Fruit fly (Drosophila melanogaster): ENCODE results near the gene cutlet.
A peak's percentile ranks its signal among the peaks of the same experiment; 100 is the strongest.

cutlet gene

dm6 chr2L:3713545-3714156, 2.1 kb upstream of the cutlet start:
- TF ChIP-seq Dip2 (GFP tag; IDR thresholded peaks at IDR 0.05), result no peak
- no peak for TF ChIP-seq Sox100B (GFP tag; optimal IDR thresholded peaks at IDR 0.05)
- TF ChIP-seq slou (GFP tag; optimal IDR thresholded peaks at IDR 0.05), result no peak
- no peak for TF ChIP-seq BtbVII (GFP tag; optimal IDR thresholded peaks at IDR 0.05)
- no peak for TF ChIP-seq ems (GFP tag; optimal IDR thresholded peaks at IDR 0.05)
- no peak for TF ChIP-seq CG3838 (GFP tag; optimal IDR thresholded peaks at IDR 0.05)
- no peak for TF ChIP-seq CG11504 (tag; optimal IDR thresholded peaks at IDR 0.05)
- TF ChIP-seq CG9876 (GFP tag; optimal IDR thresholded peaks at IDR 0.05), result no peak
- TF ChIP-seq ham (GFP tag; IDR thresholded peaks at IDR 0.05), result no peak
- TF ChIP-seq Atf3 (GFP tag; optimal IDR thresholded peaks at IDR 0.05), result no peak
- no peak for TF ChIP-seq CG10431 (GFP tag; optimal IDR thresholded peaks at IDR 0.05)
- TF ChIP-seq crp (GFP tag; optimal IDR thresholded peaks at IDR 0.05), result no peak
- no peak for TF ChIP-seq CG7372 (GFP tag; IDR thresholded peaks at IDR 0.05)
- TF ChIP-seq inv (GFP tag; IDR thresholded peaks at IDR 0.05; ENCODE audit: partially characterized antibody), result no peak
- no peak for TF ChIP-seq CG9932 (GFP tag; IDR thresholded peaks at IDR 0.05)
- no peak for TF ChIP-seq btn (GFP tag; optimal IDR thresholded peaks at IDR 0.05)
- TF ChIP-seq CG14965 (GFP tag; optimal IDR thresholded peaks at IDR 0.05; ENCODE audit: borderline replicate concordance), result no peak
- no peak for TF ChIP-seq HLH4C (GFP tag; IDR thresholded peaks at IDR 0.05; ENCODE audit: partially characterized antibody)
- TF ChIP-seq Eip74EF (GFP tag; optimal IDR thresholded peaks at IDR 0.05), result no peak
- no peak for TF ChIP-seq CG2120 (GFP tag; optimal IDR thresholded peaks at IDR 0.05)
- TF ChIP-seq Hr3 (GFP tag; optimal IDR thresholded peaks at IDR 0.05), result no peak
- TF ChIP-seq gro (GFP tag; optimal IDR thresholded peaks at IDR 0.05), result no peak
- TF ChIP-seq CHES-1-like (GFP tag; optimal IDR thresholded peaks at IDR 0.05), result no peak
- no peak for TF ChIP-seq dmrt99B (tag; optimal IDR thresholded peaks at IDR 0.05)
- no peak for TF ChIP-seq Lpt (GFP tag; optimal IDR thresholded peaks at IDR 0.05)
- 0 out of 2 replicates have a peak, but pooled peaks have one; percentile 8 for TF ChIP-seq Atf6 (GFP tag; IDR thresholded peaks at IDR 0.05)
- TF ChIP-seq Dip3 (GFP tag; optimal IDR thresholded peaks at IDR 0.05), result no peak
- no peak for TF ChIP-seq CG4360 (GFP tag; IDR thresholded peaks at IDR 0.05)
- no peak for TF ChIP-seq CG9609 (GFP tag; optimal IDR thresholded peaks at IDR 0.05)
- no peak for TF ChIP-seq CG6272 (GFP tag; IDR thresholded peaks at IDR 0.05)
- no peak for TF ChIP-seq CG12391 (tag; optimal IDR thresholded peaks at IDR 0.05)
- TF ChIP-seq CG7987 (GFP tag; optimal IDR thresholded peaks at IDR 0.05), result no peak
- TF ChIP-seq eve (GFP tag; optimal IDR thresholded peaks at IDR 0.05), result peak in 1 of 2 experiments; percentile 89
- TF ChIP-seq insv (GFP tag; optimal IDR thresholded peaks at IDR 0.05), result no peak
- TF ChIP-seq fd96Cb (tag; optimal IDR thresholded peaks at IDR 0.05), result no peak
- TF ChIP-seq CG10565 (GFP tag; optimal IDR thresholded peaks at IDR 0.05), result no peak
- TF ChIP-seq ap (GFP tag; IDR thresholded peaks at IDR 0.05), result peak; percentile 18; the same call in 1 of the 2 replicates
- TF ChIP-seq CG10147 (GFP tag; optimal IDR thresholded peaks at IDR 0.05), result no peak
- TF ChIP-seq D19A (tag; optimal IDR thresholded peaks at IDR 0.05), result no peak
- TF ChIP-seq Pdp1 (GFP tag; optimal IDR thresholded peaks at IDR 0.05), result peak in 1 of 2 experiments; percentile 77
- peak; percentile 88 for TF ChIP-seq grau (tag; optimal IDR thresholded peaks at IDR 0.05)
- no peak for TF ChIP-seq CG1603 (tag; optimal IDR thresholded peaks at IDR 0.05)
- TF ChIP-seq fd3F (GFP tag; optimal IDR thresholded peaks at IDR 0.05), result no peak
- TF ChIP-seq fru (optimal IDR thresholded peaks at IDR 0.05), result no peak
- TF ChIP-seq ase (GFP tag; IDR thresholded peaks at IDR 0.05), result no peak
- no peak for TF ChIP-seq CG12299 (tag; optimal IDR thresholded peaks at IDR 0.05)
- no peak for TF ChIP-seq gem (tag; optimal IDR thresholded peaks at IDR 0.05)
- no peak for TF ChIP-seq CG30020 (tag; optimal IDR thresholded peaks at IDR 0.05)
- no peak for TF ChIP-seq CG9817 (tag; optimal IDR thresholded peaks at IDR 0.05)
- no peak for TF ChIP-seq grn (GFP tag; optimal IDR thresholded peaks at IDR 0.05)
- no peak for TF ChIP-seq Neu2 (GFP tag; optimal IDR thresholded peaks at IDR 0.05; ENCODE audit: borderline replicate concordance)

All from whole organism, embryonic.